Worm (Caenorhabditis elegans): Measurements from ENCODE around the gene asp-16.

Gene asp-16

ce11 chrV:19073169-19073568 is 30.8 kb upstream of the asp-16 start:
- no peak for TF ChIP-seq ceh-2 (tag; optimal IDR thresholded peaks at IDR 0.05)
- TF ChIP-seq C08G9.2 (tag; optimal IDR thresholded peaks at IDR 0.05), result no peak
- no peak for TF ChIP-seq pat-9 (tag; optimal IDR thresholded peaks at IDR 0.05)
- TF ChIP-seq nhr-11 (tag; optimal IDR thresholded peaks at IDR 0.05), result no peak
- no peak for TF ChIP-seq hlh-8 (tag; optimal IDR thresholded peaks at IDR 0.05)
- TF ChIP-seq ceh-31 (tag; optimal IDR thresholded peaks at IDR 0.05), result no peak
- TF ChIP-seq ama-1 (optimal IDR thresholded peaks at IDR 0.05), result no peak
- TF ChIP-seq ceh-48 (tag; optimal IDR thresholded peaks at IDR 0.05), result peak; percentile 38
- TF ChIP-seq rnt-1 (tag; optimal IDR thresholded peaks at IDR 0.05), result no peak

ce11 chrV:19068888-19069287 is 26.5 kb upstream of the asp-16 start:
- TF ChIP-seq ama-1 (optimal IDR thresholded peaks at IDR 0.05) (no peak), fax-1 (tag; optimal IDR thresholded peaks at IDR 0.05) (no peak), nhr-11 (tag; optimal IDR thresholded peaks at IDR 0.05) (no peak), hlh-8 (tag; optimal IDR thresholded peaks at IDR 0.05) (no peak), nhr-232 (tag; optimal IDR thresholded peaks at IDR 0.05) (no peak), fkh-6 (tag; optimal IDR thresholded peaks at IDR 0.05) (no peak), unc-42 (tag; optimal IDR thresholded peaks at IDR 0.05) (no peak), ref-2 (tag; optimal IDR thresholded peaks at IDR 0.05) (no peak), pqm-1 (tag; optimal IDR thresholded peaks at IDR 0.05) (no peak), pat-9 (tag; optimal IDR thresholded peaks at IDR 0.05) (no peak), madf-2 (tag; optimal IDR thresholded peaks at IDR 0.05) (no peak), npax-4 (tag; optimal IDR thresholded peaks at IDR 0.05) (no peak), F13H6.1 (tag; optimal IDR thresholded peaks at IDR 0.05) (no peak), lim-6 (tag; optimal IDR thresholded peaks at IDR 0.05) (no peak), sdc-2 (tag; optimal IDR thresholded peaks at IDR 0.05) (no peak), C08G9.2 (tag; optimal IDR thresholded peaks at IDR 0.05) (no peak)

ce11 chrV:19063326-19063725 is 20.9 kb upstream of the asp-16 start:
- no peak for TF ChIP-seq sox-4 (tag; optimal IDR thresholded peaks at IDR 0.05)
- TF ChIP-seq ceh-31 (tag; optimal IDR thresholded peaks at IDR 0.05), result no peak
- no peak for TF ChIP-seq ceh-30 (tag; optimal IDR thresholded peaks at IDR 0.05)
- no peak for TF ChIP-seq ceh-9 (tag; optimal IDR thresholded peaks at IDR 0.05)
- no peak for TF ChIP-seq ceh-19 (GFP tag; optimal IDR thresholded peaks at IDR 0.05)
- TF ChIP-seq dmd-4 (tag; optimal IDR thresholded peaks at IDR 0.05; ENCODE audit: borderline replicate concordance), result no peak
- TF ChIP-seq fkh-6 (tag; optimal IDR thresholded peaks at IDR 0.05), result no peak
- TF ChIP-seq pat-9 (tag; optimal IDR thresholded peaks at IDR 0.05), result no peak
- no peak for TF ChIP-seq tbx-7 (tag; optimal IDR thresholded peaks at IDR 0.05)
- TF ChIP-seq ama-1 (optimal IDR thresholded peaks at IDR 0.05), result no peak
- TF ChIP-seq unc-55 (GFP tag; optimal IDR thresholded peaks at IDR 0.05), result no peak
- TF ChIP-seq sdc-2 (tag; optimal IDR thresholded peaks at IDR 0.05), result no peak
- no peak for TF ChIP-seq odd-2 (tag; optimal IDR thresholded peaks at IDR 0.05)
- no peak for TF ChIP-seq F13H6.1 (tag; optimal IDR thresholded peaks at IDR 0.05)
- no peak for TF ChIP-seq ref-2 (tag; optimal IDR thresholded peaks at IDR 0.05)
- no peak for TF ChIP-seq ceh-48 (tag; optimal IDR thresholded peaks at IDR 0.05)
- no peak for TF ChIP-seq lin-11 (tag; optimal IDR thresholded peaks at IDR 0.05)
- TF ChIP-seq hlh-15 (tag; optimal IDR thresholded peaks at IDR 0.05), result no peak
- TF ChIP-seq elt-2 (tag; optimal IDR thresholded peaks at IDR 0.05), result no peak
- no peak for TF ChIP-seq ceh-18 (tag; optimal IDR thresholded peaks at IDR 0.05)

ce11 chrV:19059873-19060272 is 17.5 kb upstream of the asp-16 start, which contains the start of gene twk-46:
Gene twk-46 (plus strand): TSS chrV:19060173.
- no peak for TF ChIP-seq rnt-1 (tag; optimal IDR thresholded peaks at IDR 0.05)
- no peak for TF ChIP-seq Y22D7AL.16 (tag; optimal IDR thresholded peaks at IDR 0.05)
- no peak for TF ChIP-seq dmd-4 (tag; optimal IDR thresholded peaks at IDR 0.05; ENCODE audit: borderline replicate concordance)
- TF ChIP-seq ceh-30 (tag; optimal IDR thresholded peaks at IDR 0.05), result no peak
- TF ChIP-seq ceh-9 (tag; optimal IDR thresholded peaks at IDR 0.05), result no peak
- no peak for TF ChIP-seq hlh-13 (GFP tag; optimal IDR thresholded peaks at IDR 0.05)
- TF ChIP-seq elt-4 (tag; optimal IDR thresholded peaks at IDR 0.05), result no peak
- no peak for TF ChIP-seq unc-3 (GFP tag; conservative IDR thresholded peaks at IDR 0.05)
- no peak for TF ChIP-seq unc-3 (tag; optimal IDR thresholded peaks at IDR 0.05)
- no peak for TF ChIP-seq ztf-16 (tag; optimal IDR thresholded peaks at IDR 0.05)
- no peak for TF ChIP-seq che-1 (tag; optimal IDR thresholded peaks at IDR 0.05)

Measured in whole organism, late embryonic.